Worm (Caenorhabditis elegans) whole organism, young adult: ENCODE measurements around the gene ule-4.

Experiments
- C17E4.6 ChIP-seq: fragments of 200-800 bp; sonication (Bioruptor generic); IDR thresholded peaks from 2 replicates; pipeline ENCODE4 v1.3.6; 2022; ENCODE audit warnings: missing genetic modification reagents, missing genetic modification characterization, missing compliant biosample characterization
- F23B12.7 ChIP-seq: sonication (generic microtip); optimal IDR thresholded peaks from 2 replicates; lab custom pipeline; 2017; ENCODE audit warnings: missing genetic modification characterization, mild to moderate bottlenecking, missing compliant biosample characterization, antibody characterized with exemption, moderate library complexity; ENCODE audit not compliant: insufficient read depth
- F37B4.10 ChIP-seq: fragments of 200-800 bp; sonication (Bioruptor generic); IDR thresholded peaks from 2 replicates; pipeline ENCODE4 v1.3.6; 2022; ENCODE audit warnings: missing genetic modification characterization, missing compliant biosample characterization
- T07F8.4 ChIP-seq: sonication (generic microtip); optimal IDR thresholded peaks from 2 replicates; lab custom pipeline; 2016; ENCODE audit warnings: mild to moderate bottlenecking, missing genetic modification characterization, moderate library complexity, missing compliant biosample characterization
- Y56A3A.18 ChIP-seq: fragments of 200-800 bp; sonication (Bioruptor generic); IDR thresholded peaks from 2 replicates; pipeline ENCODE4 v1.3.6; 2022; ENCODE audit warnings: missing genetic modification reagents, missing genetic modification characterization, missing compliant biosample characterization
- Y67H2A.10 ChIP-seq: fragments of 200-800 bp; sonication (Bioruptor generic); conservative IDR thresholded peaks from 2 replicates; pipeline ENCODE4 v1.3.6; 2022; ENCODE audit warnings: missing genetic modification reagents, missing genetic modification characterization, missing compliant biosample characterization
- ZK185.1 ChIP-seq: sonication (generic microtip); optimal IDR thresholded peaks from 2 replicates; lab custom pipeline; 2016; ENCODE audit warnings: mild to moderate bottlenecking, missing genetic modification characterization, missing compliant biosample characterization; ENCODE audit not compliant: poor library complexity, severe bottlenecking
- aptf-3 ChIP-seq: fragments of 200-800 bp; sonication (Bioruptor generic); IDR thresholded peaks from 2 replicates; pipeline ENCODE4 v1.3.6; 2022; ENCODE audit warnings: missing genetic modification characterization, missing compliant biosample characterization
- attf-3 ChIP-seq: fragments of 200-800 bp; sonication (Bioruptor generic); conservative IDR thresholded peaks from 2 replicates; pipeline ENCODE4 v1.3.6; 2022; ENCODE audit warnings: missing genetic modification reagents, missing genetic modification characterization, missing compliant biosample characterization
- attf-6 ChIP-seq: fragments of 200-800 bp; sonication (Bioruptor generic); IDR thresholded peaks from 2 replicates; pipeline ENCODE4 v1.3.6; 2022; ENCODE audit warnings: missing genetic modification reagents, missing genetic modification characterization, missing compliant biosample characterization
- bed-1 ChIP-seq: fragments of 200-800 bp; sonication (Bioruptor generic); IDR thresholded peaks from 2 replicates; pipeline ENCODE4 v1.3.6; 2022; ENCODE audit warnings: missing genetic modification reagents, missing genetic modification characterization, missing compliant biosample characterization
- ceh-100 ChIP-seq: fragments of 200-800 bp; sonication (Bioruptor generic); IDR thresholded peaks from 2 replicates; pipeline ENCODE4 v1.3.6; 2022; ENCODE audit warnings: missing genetic modification reagents, missing genetic modification characterization, missing compliant biosample characterization
- egl-44 ChIP-seq: fragments of 200-800 bp; sonication (Bioruptor generic); IDR thresholded peaks from 2 replicates; pipeline ENCODE4 v1.3.6; 2022; ENCODE audit warnings: missing genetic modification reagents, missing genetic modification characterization, missing compliant biosample characterization
- hlh-12 ChIP-seq: sonication (generic microtip); optimal IDR thresholded peaks from 2 replicates; lab custom pipeline; 2016; ENCODE audit warnings: missing genetic modification characterization, missing compliant biosample characterization
- lsl-1 ChIP-seq: fragments of 200-800 bp; sonication (Bioruptor generic); optimal IDR thresholded peaks from 2 replicates; lab custom pipeline; 2018; ENCODE audit warnings: mild to moderate bottlenecking, missing genetic modification characterization, moderate library complexity, missing compliant biosample characterization
- lsy-27 ChIP-seq: sonication (generic microtip); optimal IDR thresholded peaks from 2 replicates; lab custom pipeline; 2017; ENCODE audit warnings: missing genetic modification characterization, mild to moderate bottlenecking, missing compliant biosample characterization, antibody characterized with exemption, missing genotype, borderline replicate concordance; ENCODE audit not compliant: insufficient read depth
- madf-3 ChIP-seq: fragments of 200-800 bp; sonication (Bioruptor generic); IDR thresholded peaks from 2 replicates; pipeline ENCODE4 v1.3.6; 2022; ENCODE audit warnings: missing genetic modification reagents, missing genetic modification characterization, missing compliant biosample characterization
- madf-6 ChIP-seq: fragments of 200-800 bp; sonication (Bioruptor generic); IDR thresholded peaks from 2 replicates; pipeline ENCODE4 v1.3.6; 2022; ENCODE audit warnings: missing genetic modification reagents, missing genetic modification characterization, missing compliant biosample characterization
- mcd-1 ChIP-seq: fragments of 200-800 bp; sonication (Bioruptor generic); IDR thresholded peaks from 2 replicates; pipeline ENCODE4 v1.3.6; 2022; ENCODE audit warnings: missing genetic modification reagents, missing genetic modification characterization, missing compliant biosample characterization
- nfyb-1 ChIP-seq: fragments of 200-800 bp; sonication (Bioruptor generic); IDR thresholded peaks from 2 replicates; pipeline ENCODE4 v1.3.6; 2022; ENCODE audit warnings: missing genetic modification reagents, missing genetic modification characterization, missing compliant biosample characterization
- rec-8 ChIP-seq, 2 experiments: sonication (generic microtip); optimal IDR thresholded peaks; 2 replicates each; lab custom pipeline; 2016; ENCODE audit warnings: mild to moderate bottlenecking in 2 of 2, missing genetic modification characterization in 2 of 2, missing genetic modification reagents in 2 of 2, missing genotype in 2 of 2, missing biosample characterization in 1 of 2, missing compliant biosample characterization in 1 of 2, moderate library complexity in 1 of 2
- snpc-4 ChIP-seq, 5 experiments: fragments of 150-350 bp in 1 of 5; sonication (generic microtip) in 4 of 5; optimal IDR thresholded peaks; 2 replicates each; lab custom pipeline; 2014 to 2018; ENCODE audit warnings: missing genetic modification characterization in 5 of 5, missing biosample characterization in 3 of 5, antibody characterized with exemption in 2 of 5, mild to moderate bottlenecking in 2 of 5, missing compliant biosample characterization in 2 of 5, missing genotype in 2 of 5, moderate library complexity in 2 of 5, missing genetic modification reagents in 1 of 5
- somi-1 ChIP-seq: fragments of 200-800 bp; sonication (Bioruptor generic); optimal IDR thresholded peaks from 2 replicates; lab custom pipeline; 2018; ENCODE audit warnings: mild to moderate bottlenecking, missing genetic modification characterization, missing compliant biosample characterization
- tbp1 ChIP-seq: fragments of 200-800 bp; sonication (Bioruptor generic); optimal IDR thresholded peaks from 2 replicates; lab custom pipeline; 2018; ENCODE audit warnings: mild to moderate bottlenecking, missing genetic modification characterization, missing compliant biosample characterization
- unc-130 ChIP-seq: sonication (generic microtip); optimal IDR thresholded peaks from 2 replicates; lab custom pipeline; 2016; ENCODE audit warnings: missing genetic modification reagents, missing genetic modification characterization, missing compliant biosample characterization
- unc-62 ChIP-seq: fragments of 150-350 bp; optimal IDR thresholded peaks from 2 replicates; lab custom pipeline; 2014; ENCODE audit warnings: missing biosample characterization, missing genetic modification reagents, missing genetic modification characterization
- xnd-1 ChIP-seq: sonication (generic microtip); optimal IDR thresholded peaks from 2 replicates; lab custom pipeline; 2016; ENCODE audit warnings: missing genotype, missing genetic modification reagents, missing genetic modification characterization, missing compliant biosample characterization
- zim-3 ChIP-seq: sonication (generic microtip); optimal IDR thresholded peaks from 2 replicates; lab custom pipeline; 2017; ENCODE audit warnings: mild to moderate bottlenecking, missing genetic modification characterization, moderate library complexity, missing compliant biosample characterization

Gene ule-4

DNA sequence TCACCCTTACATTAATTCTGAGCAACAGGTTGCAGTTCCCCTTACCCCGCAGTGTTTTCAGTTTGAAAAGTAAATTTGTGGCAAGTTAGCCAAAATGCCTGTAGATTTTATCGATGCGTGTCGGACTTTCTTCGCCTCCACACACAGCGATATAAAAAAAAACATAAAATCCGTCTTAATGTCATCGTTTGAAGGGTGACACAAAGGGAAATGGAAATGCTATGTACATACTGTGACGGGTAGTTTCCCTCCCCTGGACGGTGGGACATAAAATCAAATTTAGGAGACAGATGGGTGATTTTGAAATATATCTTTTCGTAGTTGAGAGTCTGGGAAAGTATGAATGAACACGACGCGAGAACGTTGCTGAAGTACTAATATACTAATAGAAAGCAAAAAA lies 45.1 kb upstream of the ule-4 start:
- TF ChIP-seq xnd-1 (tag; lab: Kevin White, UChicago) (no peak), ZK185.1 (tag; lab: Kevin White, UChicago) (no peak), rec-8 (tag; optimal IDR thresholded peaks at IDR 0.05; lab: Kevin White, UChicago) (no peak), somi-1 (GFP tag; lab: Kevin White, UChicago) (no peak), egl-44 (GFP tag; lab: Robert Waterston, UW) (no peak), unc-62 (no peak), unc-130 (GFP tag; lab: Kevin White, UChicago) (no peak)

DNA sequence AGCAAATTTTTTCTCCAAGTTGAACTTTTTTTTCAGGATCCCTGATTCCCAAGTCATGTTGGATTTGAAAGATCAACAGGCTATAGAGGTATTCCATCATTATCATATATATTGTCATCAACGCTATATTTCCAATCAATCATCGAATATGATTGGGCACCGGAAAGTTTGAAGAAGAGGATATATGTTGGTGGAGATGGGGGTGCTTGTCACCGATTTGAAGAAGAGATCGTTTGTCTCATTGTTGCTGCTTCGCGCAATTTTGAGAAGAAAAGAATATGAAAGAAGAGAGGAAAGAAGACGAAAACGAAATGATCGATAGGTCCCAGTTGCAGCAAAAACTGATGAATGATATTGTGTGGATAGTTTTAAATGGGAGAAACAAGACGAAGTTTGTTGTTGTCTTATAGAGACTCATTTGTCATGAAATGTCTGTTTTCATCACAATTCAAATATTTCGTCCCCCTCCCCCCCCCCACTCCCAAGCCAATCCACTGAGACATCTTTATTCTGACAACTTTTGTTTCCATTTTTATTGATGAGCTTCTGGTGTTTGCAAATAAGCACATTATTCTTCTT lies 41.9 kb upstream of the ule-4 start, which contains the start of gene T23G4.2:
Gene T23G4.2 (minus strand): TSS at position 255 of the 579 bp plus-strand sequence.
- no peak for TF ChIP-seq zim-3 (tag; lab: Kevin White, UChicago)
- no peak for TF ChIP-seq lsl-1 (GFP tag; lab: Kevin White, UChicago)
- TF ChIP-seq bed-1 (GFP tag; lab: Robert Waterston, UW), result no peak

DNA sequence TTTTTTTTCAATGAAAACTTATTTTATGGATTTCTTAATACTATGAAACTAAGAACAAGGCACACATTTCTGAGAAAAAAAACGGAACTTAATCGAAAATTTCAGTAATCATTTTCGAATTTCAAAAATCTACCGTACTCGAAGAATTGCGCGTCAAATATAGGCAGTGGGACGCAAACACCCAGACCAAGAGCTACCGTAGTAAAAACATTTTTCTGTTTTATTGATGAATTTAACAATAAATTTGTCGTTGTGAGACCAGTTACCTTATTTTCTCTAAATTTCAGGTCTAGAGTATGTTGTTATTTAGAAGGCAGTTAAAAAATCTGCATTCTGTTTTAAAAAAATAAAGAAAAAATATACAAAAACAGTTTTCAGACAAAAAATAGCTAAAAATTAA lies 40.2 kb upstream of the ule-4 start:
- TF ChIP-seq snpc-4 (GFP tag; optimal IDR thresholded peaks at IDR 0.05; lab: Kevin White, UChicago), result peak; percentile 45
- peak in 3 of 4 experiments; percentile 77 to 85 (median 84) for TF ChIP-seq snpc-4 (tag; optimal IDR thresholded peaks at IDR 0.05; lab: Kevin White, UChicago)
- 0 out of 2 replicates have a peak, but pooled peaks have one; percentile 17 for TF ChIP-seq madf-6 (GFP tag; lab: Robert Waterston, UW)
- TF ChIP-seq hlh-12 (tag; lab: Kevin White, UChicago), result no peak
- no peak for TF ChIP-seq xnd-1 (tag; lab: Kevin White, UChicago)
- no peak for TF ChIP-seq mcd-1 (GFP tag; lab: Robert Waterston, UW)
- TF ChIP-seq madf-3 (GFP tag; lab: Robert Waterston, UW), result no peak
- TF ChIP-seq tbp1 (GFP tag; lab: Kevin White, UChicago), result peak; percentile 28
- TF ChIP-seq lsl-1 (GFP tag; lab: Kevin White, UChicago), result peak; percentile 74
- 0 out of 2 replicates have a peak, but pooled peaks have one; percentile 39 for TF ChIP-seq attf-3 (GFP tag; lab: Robert Waterston, UW)
- no peak for TF ChIP-seq Y67H2A.10 (GFP tag; lab: Robert Waterston, UW)
- no peak for TF ChIP-seq nfyb-1 (GFP tag; lab: Robert Waterston, UW)
- peak; percentile 59; the same call in 1 of the 2 replicates for TF ChIP-seq attf-6
- no peak for TF ChIP-seq lsy-27 (tag; lab: Kevin White, UChicago)
- TF ChIP-seq F37B4.10, result no peak
- TF ChIP-seq C17E4.6 (GFP tag; lab: Robert Waterston, UW), result no peak
- TF ChIP-seq egl-44 (GFP tag; lab: Robert Waterston, UW), result no peak

DNA sequence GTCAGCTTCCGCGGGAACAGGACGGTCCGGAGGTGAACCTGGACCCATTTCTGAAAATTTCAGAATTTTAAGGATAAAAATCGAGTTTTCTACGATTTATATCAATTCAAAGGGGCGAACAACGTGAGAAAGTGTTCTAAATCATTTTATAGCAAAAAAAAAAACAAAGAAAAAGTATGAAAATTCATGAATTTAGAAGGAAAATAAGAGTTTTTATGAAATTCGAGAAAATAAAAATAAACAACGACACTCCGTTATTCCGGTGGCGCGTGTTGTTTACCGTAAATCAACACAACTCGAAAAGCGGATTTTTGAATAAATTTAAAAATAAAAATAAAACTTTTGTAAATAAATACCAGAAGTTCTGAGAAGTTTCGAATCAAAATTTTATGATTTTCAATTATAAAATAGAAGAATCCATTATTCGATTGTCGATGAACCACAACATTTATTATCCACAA lies 39.5 kb upstream of the ule-4 start, which contains the start of gene nyn-1:
Gene nyn-1 (minus strand): TSS at position 51 of the 461 bp plus-strand sequence.
- no peak for TF ChIP-seq T07F8.4 (tag; lab: Kevin White, UChicago)
- TF ChIP-seq snpc-4 (GFP tag; optimal IDR thresholded peaks at IDR 0.05; lab: Kevin White, UChicago), result peak; percentile 66
- TF ChIP-seq snpc-4 (tag; optimal IDR thresholded peaks at IDR 0.05; lab: Kevin White, UChicago), result peak in 3 of 4 experiments; percentile 60 to 73 (median 70)
- TF ChIP-seq attf-3 (GFP tag; lab: Robert Waterston, UW), result peak; percentile 91
- TF ChIP-seq attf-6, result peak; percentile 79
- no peak for TF ChIP-seq ceh-100 (GFP tag; lab: Robert Waterston, UW)

DNA sequence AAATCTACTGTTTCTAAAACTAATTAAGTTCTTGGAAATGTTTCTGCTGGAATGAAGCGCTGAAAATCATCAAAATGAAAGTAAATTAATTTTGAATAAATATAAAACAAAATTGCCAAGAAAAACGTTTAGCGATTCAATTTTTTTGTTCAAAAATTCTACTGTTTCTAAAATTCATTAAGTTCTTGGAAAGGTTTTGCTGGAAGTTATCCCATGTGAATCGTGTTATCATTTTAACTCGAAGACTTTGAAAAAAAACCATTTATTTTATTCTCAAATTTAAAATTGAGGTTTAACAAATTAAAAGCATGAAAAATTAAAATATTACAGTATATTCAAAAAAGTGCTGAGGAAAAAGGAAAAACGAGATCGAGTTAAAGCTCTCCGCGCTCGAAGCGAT lies 37.4 kb upstream of the ule-4 start:
- TF ChIP-seq Y56A3A.18 (GFP tag; lab: Robert Waterston, UW), result no peak
- TF ChIP-seq snpc-4 (GFP tag; optimal IDR thresholded peaks at IDR 0.05; lab: Kevin White, UChicago), result no peak
- peak in 1 of 4 experiments; percentile 73 for TF ChIP-seq snpc-4 (tag; optimal IDR thresholded peaks at IDR 0.05; lab: Kevin White, UChicago)
- TF ChIP-seq F23B12.7 (tag; lab: Kevin White, UChicago), result no peak
- TF ChIP-seq attf-6, result 0 out of 2 replicates have a peak, but pooled peaks have one; percentile 55
- TF ChIP-seq aptf-3 (GFP tag; lab: Robert Waterston, UW), result no peak
- no peak for TF ChIP-seq egl-44 (GFP tag; lab: Robert Waterston, UW)
- no peak for TF ChIP-seq somi-1 (GFP tag; lab: Kevin White, UChicago)
